Worm (Caenorhabditis elegans): Measurements from ENCODE around the gene C12D12.1.
A peak's percentile ranks its signal among the peaks of the same experiment; 100 is the strongest.

The C12D12.1 gene

DNA sequence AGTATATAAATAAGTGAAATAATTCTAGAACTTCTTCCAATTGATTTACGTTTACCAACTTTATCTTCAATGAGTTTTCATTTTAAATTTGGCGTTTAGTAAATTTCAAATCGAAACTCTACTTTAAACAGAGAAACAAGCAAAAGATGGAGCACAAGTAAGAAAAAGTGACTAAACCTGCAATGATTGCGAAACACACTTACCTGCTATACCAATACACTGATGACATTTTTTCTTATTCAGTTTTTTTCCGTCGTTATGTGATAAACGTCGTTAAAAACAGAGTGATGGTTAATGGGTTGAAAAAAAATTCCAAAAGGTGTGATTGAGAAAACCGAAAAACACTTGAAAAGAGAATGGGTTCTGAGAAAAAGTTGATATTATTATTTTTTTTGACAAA, 25.3 kb upstream of the C12D12.1 start:
- TF ChIP-seq cebp-1 (GFP tag; IDR thresholded peaks at IDR 0.05) (peak; percentile 80; the same call in 1 of the 2 replicates), cebp-1 (tag; optimal IDR thresholded peaks at IDR 0.05) (no peak), lin-40 (tag; optimal IDR thresholded peaks at IDR 0.05) (no peak), nhr-80 (tag; optimal IDR thresholded peaks at IDR 0.05) (peak; percentile 53)

DNA sequence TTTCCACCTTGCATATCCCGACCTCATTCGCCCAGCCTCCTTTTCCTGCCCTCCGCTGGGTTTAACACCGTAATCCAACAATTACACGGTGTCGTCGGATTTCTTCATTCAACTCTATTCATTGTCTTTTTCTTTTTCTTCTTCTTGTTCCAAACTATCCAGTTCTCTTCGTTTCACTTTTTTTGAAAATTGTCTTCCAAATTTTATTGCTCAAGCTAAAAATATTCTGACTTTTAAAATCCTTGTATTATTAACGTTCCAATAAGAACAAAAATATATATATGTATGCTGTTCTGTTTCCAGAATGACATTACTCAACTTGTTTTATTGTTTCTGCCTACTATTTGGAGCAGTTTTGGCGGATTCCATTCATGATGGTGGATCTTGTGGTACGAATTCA, 19.1 kb upstream of the C12D12.1 start, which contains the start of gene wrt-6:
Gene wrt-6, plus strand, starts transcription at position 301 of the 400 bp plus-strand sequence.
- no peak for TF ChIP-seq pbrm-1 (GFP tag; IDR thresholded peaks at IDR 0.05)
- TF ChIP-seq F39B2.1 (GFP tag; IDR thresholded peaks at IDR 0.05), result no peak
- TF ChIP-seq rpc-1 (optimal IDR thresholded peaks at IDR 0.05), result no peak
- no peak for TF ChIP-seq rpc-1 (tag; optimal IDR thresholded peaks at IDR 0.05)
- no peak for TF ChIP-seq bed-2 (GFP tag; IDR thresholded peaks at IDR 0.05)
- no peak for TF ChIP-seq let-526 (GFP tag; IDR thresholded peaks at IDR 0.05)
- no peak for TF ChIP-seq egrh-3 (GFP tag; IDR thresholded peaks at IDR 0.05)
- TF ChIP-seq repo-1 (tag; optimal IDR thresholded peaks at IDR 0.05), result no peak
- no peak for TF ChIP-seq let-607 (tag; optimal IDR thresholded peaks at IDR 0.05)
- TF ChIP-seq ztf-28 (GFP tag; IDR thresholded peaks at IDR 0.05), result no peak
- no peak for TF ChIP-seq ceh-27 (GFP tag; optimal IDR thresholded peaks at IDR 0.05)
- no peak for TF ChIP-seq nhr-90 (tag; optimal IDR thresholded peaks at IDR 0.05)
- TF ChIP-seq ama-1 (optimal IDR thresholded peaks at IDR 0.05), result no peak
- TF ChIP-seq ama-1 (GFP tag; optimal IDR thresholded peaks at IDR 0.05), result no peak
- no peak for TF ChIP-seq ets-4 (GFP tag; optimal IDR thresholded peaks at IDR 0.05)
- no peak for TF ChIP-seq B0035.1 (tag; optimal IDR thresholded peaks at IDR 0.05)
- TF ChIP-seq attf-6 (GFP tag; IDR thresholded peaks at IDR 0.05), result no peak

DNA sequence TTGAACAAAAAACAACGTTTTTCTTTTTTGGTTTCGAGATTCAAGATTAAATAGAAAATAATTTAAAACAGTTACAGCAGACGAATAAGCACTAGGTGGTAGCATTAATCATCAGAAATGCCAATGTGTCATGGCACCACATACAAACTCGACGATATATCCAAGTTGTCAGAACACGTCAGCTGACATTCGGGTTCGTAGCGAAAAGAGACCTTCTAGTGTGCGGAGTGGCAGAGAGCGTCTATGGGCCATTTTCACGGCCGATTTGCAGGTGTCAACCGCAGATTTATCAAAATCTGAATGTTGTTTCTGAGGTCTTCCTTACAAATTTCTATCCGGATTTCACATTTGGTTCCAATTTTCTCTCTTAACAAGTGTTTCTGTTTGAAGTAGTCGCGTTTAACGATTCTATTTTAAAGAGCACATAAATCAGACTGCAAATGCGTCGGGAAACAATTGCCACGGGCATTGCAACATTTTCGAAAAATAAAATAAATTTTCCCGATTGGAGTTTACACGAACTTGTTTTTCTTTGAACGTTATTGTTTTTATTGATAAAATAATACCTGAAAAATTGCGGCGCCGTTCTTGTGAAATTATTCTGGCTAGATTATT, 10.9 kb upstream of the C12D12.1 start:
- TF ChIP-seq ceh-79 (tag; optimal IDR thresholded peaks at IDR 0.05) (no peak), lir-1 (GFP tag; conservative IDR thresholded peaks at IDR 0.05) (no peak), C17E4.6 (GFP tag; IDR thresholded peaks at IDR 0.05) (no peak), somi-1 (GFP tag; optimal IDR thresholded peaks at IDR 0.05) (no peak), ets-4 (GFP tag; optimal IDR thresholded peaks at IDR 0.05) (no peak), sdz-38 (tag; optimal IDR thresholded peaks at IDR 0.05) (no peak), attf-3 (GFP tag; conservative IDR thresholded peaks at IDR 0.05) (no peak), chd-7 (tag; optimal IDR thresholded peaks at IDR 0.05) (no peak), nhr-27 (tag; optimal IDR thresholded peaks at IDR 0.05) (no peak), egl-44 (GFP tag; IDR thresholded peaks at IDR 0.05) (no peak), aptf-3 (GFP tag; IDR thresholded peaks at IDR 0.05) (no peak), Y79H2A.3 (GFP tag; conservative IDR thresholded peaks at IDR 0.05) (no peak), F52B5.7 (tag; optimal IDR thresholded peaks at IDR 0.05) (no peak), hrde-1 (tag; optimal IDR thresholded peaks at IDR 0.05; ENCODE audit: borderline replicate concordance) (no peak), let-607 (tag; optimal IDR thresholded peaks at IDR 0.05) (no peak), T26A5.8 (tag; optimal IDR thresholded peaks at IDR 0.05) (no peak)

DNA sequence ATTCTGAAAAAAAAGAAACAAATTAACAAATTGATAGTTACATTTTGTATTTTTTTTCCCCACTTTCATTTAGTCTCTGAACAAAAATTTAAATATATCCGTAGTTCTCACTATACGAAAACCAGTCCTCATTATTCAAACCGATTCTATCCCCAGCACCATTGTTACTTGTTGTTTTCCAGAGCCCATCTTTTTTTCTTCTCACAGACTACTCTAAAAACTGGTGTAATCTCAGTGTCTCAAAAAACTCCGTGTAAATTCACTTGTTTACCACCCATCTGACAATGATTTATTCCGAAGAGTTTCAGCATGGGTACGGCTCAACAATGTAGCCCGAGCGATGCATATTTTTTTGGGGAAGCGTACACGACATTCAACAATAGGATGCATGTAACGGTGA, 10.1 kb upstream of the C12D12.1 start, which contains the start of gene C12D12.3:
Gene C12D12.3, plus strand, starts transcription at position 301 of the 400 bp plus-strand sequence.
- TF ChIP-seq snpc-1.1 (tag; optimal IDR thresholded peaks at IDR 0.05; ENCODE audit: insufficient read depth) (no peak), ztf-26 (tag; optimal IDR thresholded peaks at IDR 0.05) (no peak), efl-1 (GFP tag; optimal IDR thresholded peaks at IDR 0.05) (no peak), F57C9.4 (tag; optimal IDR thresholded peaks at IDR 0.05) (no peak), nfya-1 (tag; optimal IDR thresholded peaks at IDR 0.05; ENCODE audit: borderline replicate concordance, insufficient read depth) (no peak), snpc-4 (GFP tag; optimal IDR thresholded peaks at IDR 0.05) (no peak), snpc-4 (tag; optimal IDR thresholded peaks at IDR 0.05) (no peak), B0336.3 (GFP tag; IDR thresholded peaks at IDR 0.05) (no peak), sdz-38 (tag; optimal IDR thresholded peaks at IDR 0.05) (no peak), sea-2 (GFP tag; IDR thresholded peaks at IDR 0.05) (no peak), nhr-179 (tag; optimal IDR thresholded peaks at IDR 0.05) (no peak), him-1 (tag; optimal IDR thresholded peaks at IDR 0.05) (no peak), C17E4.6 (GFP tag; IDR thresholded peaks at IDR 0.05) (no peak), athp-1 (tag; optimal IDR thresholded peaks at IDR 0.05) (no peak)

All from whole organism, young adult.